Worm (Caenorhabditis elegans) whole organism, L2 larva: ENCODE measurements around the gene dpy-10.

Experiments used
- ama-1 ChIP-seq: fragments of 150-350 bp; optimal IDR thresholded peaks from 2 replicates; lab custom pipeline; 2018; ENCODE audit warnings: inconsistent platforms
- crh-2 ChIP-seq: sonication (generic microtip); optimal IDR thresholded peaks from 2 replicates; lab custom pipeline; 2017; ENCODE audit warnings: missing biosample characterization, missing genetic modification characterization
- elt-1 ChIP-seq: fragments of 150-350 bp; optimal IDR thresholded peaks from 2 replicates; lab custom pipeline; 2014; ENCODE audit warnings: missing biosample characterization, missing genetic modification characterization
- nhr-12 ChIP-seq: fragments of 150-350 bp; optimal IDR thresholded peaks from 2 replicates; lab custom pipeline; 2014; ENCODE audit warnings: missing biosample characterization, missing genetic modification characterization
- nhr-237 ChIP-seq: fragments of 150-350 bp; optimal IDR thresholded peaks from 2 replicates; lab custom pipeline; 2014; ENCODE audit warnings: missing biosample characterization, missing genetic modification characterization
- nhr-77 ChIP-seq: fragments of 150-350 bp; optimal IDR thresholded peaks from 2 replicates; lab custom pipeline; 2014; ENCODE audit warnings: missing biosample characterization, missing genetic modification characterization
- unc-62 ChIP-seq: fragments of 150-350 bp; optimal IDR thresholded peaks from 2 replicates; lab custom pipeline; 2014; ENCODE audit warnings: missing biosample characterization, missing genetic modification reagents, missing genetic modification characterization

DNA sequence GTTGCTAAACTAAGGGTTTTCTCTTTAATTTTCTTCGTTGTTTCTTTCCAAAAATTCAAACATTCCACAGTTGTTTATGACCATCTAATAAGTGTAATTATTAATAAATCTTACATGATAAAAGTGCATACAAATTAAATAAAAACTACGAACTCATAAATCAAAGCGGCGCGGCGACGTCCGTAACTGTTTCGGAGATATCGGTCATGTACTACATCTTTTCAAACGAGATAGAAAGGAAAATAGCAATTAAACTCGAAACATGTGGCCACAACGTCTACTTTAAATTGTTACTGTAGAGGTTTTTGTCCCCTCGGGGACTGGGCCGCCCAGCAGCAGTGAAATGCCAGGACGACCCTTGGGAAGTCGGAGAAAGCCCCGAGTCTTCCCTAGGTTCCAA, 3.8 kb upstream of the dpy-10 start:
- TF ChIP-seq crh-2 (tag; lab: Kevin White, UChicago) (no peak), elt-1 (tag; lab: Kevin White, UChicago) (no peak), ama-1 (no peak), nhr-12 (tag; lab: Kevin White, UChicago) (no peak), nhr-77 (no peak), unc-62 (GFP tag; lab: Kevin White, UChicago) (no peak), nhr-237 (no peak)
